Worm (Caenorhabditis elegans): ENCODE measurements around the gene ttr-46.

- TF ChIP-seq cog-1 (tag; optimal IDR thresholded peaks at IDR 0.05), result no peak
- TF ChIP-seq ztf-29 (GFP tag; IDR thresholded peaks at IDR 0.05), result no peak
- no peak for TF ChIP-seq med-1 (GFP tag; optimal IDR thresholded peaks at IDR 0.05; ENCODE audit: insufficient read depth)
- no peak for TF ChIP-seq ztf-23 (GFP tag; IDR thresholded peaks at IDR 0.05)
These were observed 23.7 kb upstream of the ttr-46 start for ce11 chrV:9927381-9927780.
